Fruit fly (Drosophila melanogaster) whole organism, embryonic: ENCODE data around the gene CG14022.
A peak's percentile ranks its signal among the peaks of the same experiment; 100 is the strongest.

Experiments used
- CG10274 ChIP-seq: fragments of 200-800 bp; sonication (Bioruptor generic); optimal IDR thresholded peaks from 3 replicates; lab custom pipeline; 2017; ENCODE audit warnings: missing biosample characterization, mild to moderate bottlenecking, missing genetic modification characterization
- CG10366 ChIP-seq: fragments of 200-800 bp; sonication (Bioruptor generic); IDR thresholded peaks from 2 replicates; pipeline ENCODE4 v1.3.6; 2022; ENCODE audit warnings: missing biosample characterization, missing genetic modification characterization
- CG11093 ChIP-seq: fragments of 200-800 bp; sonication (Bioruptor generic); IDR thresholded peaks from 3 replicates; pipeline ENCODE4 v1.3.6; 2022; ENCODE audit warnings: missing biosample characterization, missing genetic modification characterization
- CG12236 ChIP-seq: fragments of 200-800 bp; sonication (Bioruptor generic); optimal IDR thresholded peaks from 2 replicates; lab custom pipeline; 2016; ENCODE audit warnings: missing biosample characterization, missing genetic modification characterization
- CG13123 ChIP-seq: fragments of 200-800 bp; sonication (Bioruptor generic); optimal IDR thresholded peaks from 2 replicates; lab custom pipeline; 2016; ENCODE audit warnings: missing biosample characterization, missing genetic modification characterization
- CG15073 ChIP-seq: fragments of 200-800 bp; sonication (Bioruptor generic); optimal IDR thresholded peaks from 2 replicates; lab custom pipeline; 2016; ENCODE audit warnings: missing biosample characterization, missing genetic modification characterization
- CG15269 ChIP-seq: fragments of 200-800 bp; sonication (Bioruptor generic); optimal IDR thresholded peaks from 2 replicates; lab custom pipeline; 2018; ENCODE audit warnings: missing biosample characterization, mild to moderate bottlenecking, missing genetic modification characterization, moderate library complexity
- CG17361 ChIP-seq: fragments of 200-800 bp; sonication (Bioruptor generic); IDR thresholded peaks from 3 replicates; pipeline ENCODE4 v1.3.6; 2022; ENCODE audit warnings: missing biosample characterization, missing genetic modification characterization
- CG18476 ChIP-seq: fragments of 200-800 bp; sonication (Bioruptor generic); optimal IDR thresholded peaks from 2 replicates; lab custom pipeline; 2016; ENCODE audit warnings: missing biosample characterization, mild to moderate bottlenecking, missing genetic modification characterization
- CG31365 ChIP-seq: fragments of 200-800 bp; sonication (Bioruptor generic); optimal IDR thresholded peaks from 2 replicates; lab custom pipeline; 2018; ENCODE audit warnings: missing biosample characterization, mild to moderate bottlenecking, missing genetic modification characterization
- CG34376 ChIP-seq: fragments of 200-800 bp; sonication (Bioruptor generic); optimal IDR thresholded peaks from 2 replicates; lab custom pipeline; 2018; ENCODE audit warnings: missing biosample characterization, mild to moderate bottlenecking, missing genetic modification characterization
- CG34422 ChIP-seq: fragments of 200-800 bp; sonication (Bioruptor generic); IDR thresholded peaks from 3 replicates; pipeline ENCODE4 v1.3.6; 2022; ENCODE audit warnings: missing biosample characterization, missing genetic modification characterization
- CG3838 ChIP-seq: fragments of 200-800 bp; sonication (Bioruptor generic); optimal IDR thresholded peaks from 3 replicates; lab custom pipeline; 2016; ENCODE audit warnings: missing biosample characterization, missing genetic modification characterization
- CG3847 ChIP-seq: fragments of 200-800 bp; sonication (Bioruptor generic); IDR thresholded peaks from 2 replicates; pipeline ENCODE4 v1.3.6; 2022; ENCODE audit warnings: missing biosample characterization, missing genetic modification characterization
- CG4424 ChIP-seq: fragments of 200-800 bp; sonication (Bioruptor generic); optimal IDR thresholded peaks from 3 replicates; lab custom pipeline; 2016; ENCODE audit warnings: missing biosample characterization, missing genetic modification characterization
- CG4707 ChIP-seq: fragments of 200-800 bp; sonication (Bioruptor generic); optimal IDR thresholded peaks from 2 replicates; lab custom pipeline; 2018; ENCODE audit warnings: missing biosample characterization, mild to moderate bottlenecking, missing genetic modification characterization, moderate library complexity
- CG5180 ChIP-seq: fragments of 200-800 bp; sonication (Bioruptor generic); optimal IDR thresholded peaks from 3 replicates; lab custom pipeline; 2017; ENCODE audit warnings: missing biosample characterization, missing genetic modification characterization, mild to moderate bottlenecking, moderate library complexity, missing genetic modification reagents
- CG6175 ChIP-seq: fragments of 200-800 bp; sonication (Bioruptor generic); IDR thresholded peaks from 3 replicates; pipeline ENCODE4 v1.3.6; 2022; ENCODE audit warnings: missing biosample characterization, missing genetic modification characterization
- CG7786 ChIP-seq: fragments of 200-800 bp; sonication (Bioruptor generic); optimal IDR thresholded peaks from 2 replicates; lab custom pipeline; 2016; ENCODE audit warnings: missing biosample characterization, missing genetic modification characterization
- CG9932 ChIP-seq: fragments of 200-800 bp; sonication (Bioruptor generic); IDR thresholded peaks from 2 replicates; pipeline ENCODE4 v1.3.6; 2022; ENCODE audit warnings: missing biosample characterization, missing genetic modification characterization
- Gug ChIP-seq: fragments of 200-800 bp; sonication (Bioruptor generic); IDR thresholded peaks from 4 replicates; pipeline ENCODE4 v1.3.6; 2022; ENCODE audit warnings: missing biosample characterization, missing genetic modification characterization
- Myb ChIP-seq: fragments of 200-800 bp; sonication (Bioruptor generic); optimal IDR thresholded peaks from 2 replicates; lab custom pipeline; 2016; ENCODE audit warnings: missing biosample characterization, missing genetic modification characterization
- NC2α ChIP-seq: fragments of 200-800 bp; sonication (Bioruptor generic); optimal IDR thresholded peaks from 2 replicates; lab custom pipeline; 2016; ENCODE audit warnings: missing biosample characterization, missing genetic modification characterization
- NfI ChIP-seq: fragments of 200-800 bp; sonication (Bioruptor generic); optimal IDR thresholded peaks from 3 replicates; lab custom pipeline; 2018; ENCODE audit warnings: missing biosample characterization, mild to moderate bottlenecking, missing genetic modification characterization, moderate library complexity
- PHDP ChIP-seq: fragments of 200-800 bp; sonication (Bioruptor generic); optimal IDR thresholded peaks from 3 replicates; lab custom pipeline; 2018; ENCODE audit warnings: missing biosample characterization, mild to moderate bottlenecking, missing genetic modification characterization, moderate library complexity
- Rx ChIP-seq: fragments of 200-800 bp; sonication (Bioruptor generic); IDR thresholded peaks from 2 replicates; pipeline ENCODE4 v1.3.6; 2022; ENCODE audit warnings: missing biosample characterization, missing genetic modification characterization
- Sry-β ChIP-seq: fragments of 200-800 bp; sonication (Bioruptor generic); optimal IDR thresholded peaks from 2 replicates; lab custom pipeline; 2018; ENCODE audit warnings: missing biosample characterization, mild to moderate bottlenecking, missing genetic modification characterization, moderate library complexity
- Xbp1 ChIP-seq: fragments of 200-800 bp; sonication (Bioruptor generic); optimal IDR thresholded peaks from 3 replicates; lab custom pipeline; 2016; ENCODE audit warnings: missing biosample characterization, mild to moderate bottlenecking, missing genetic modification characterization
- amos ChIP-seq: fragments of 200-800 bp; sonication (Bioruptor generic); IDR thresholded peaks from 2 replicates; pipeline ENCODE4 v1.3.6; 2022; ENCODE audit warnings: missing biosample characterization, missing genetic modification characterization; ENCODE audit not compliant: partially characterized antibody
- bab2 ChIP-seq: fragments of 200-800 bp; sonication (Bioruptor generic); optimal IDR thresholded peaks from 2 replicates; lab custom pipeline; 2016; ENCODE audit warnings: missing biosample characterization, missing genetic modification characterization
- chm ChIP-seq: fragments of 200-800 bp; sonication (Bioruptor generic); IDR thresholded peaks from 2 replicates; pipeline ENCODE4 v1.3.6; 2022; ENCODE audit warnings: missing biosample characterization, missing genetic modification characterization
- ci ChIP-seq: fragments of 200-800 bp; sonication (Bioruptor generic); IDR thresholded peaks from 3 replicates; pipeline ENCODE4 v1.3.6; 2022; ENCODE audit warnings: missing biosample characterization, missing genetic modification characterization
- croc ChIP-seq: fragments of 200-800 bp; sonication (Bioruptor generic); conservative IDR thresholded peaks from 3 replicates; pipeline ENCODE4 v1.3.6; 2022; ENCODE audit warnings: missing biosample characterization, missing genetic modification characterization
- crol ChIP-seq: fragments of 200-800 bp; sonication (Bioruptor generic); IDR thresholded peaks from 2 replicates; pipeline ENCODE4 v1.3.6; 2022; ENCODE audit warnings: missing biosample characterization, missing genetic modification characterization
- fru ChIP-seq: fragments of >200 bp; optimal IDR thresholded peaks from 2 replicates; lab custom pipeline; 2017
- gem ChIP-seq: fragments of 200-800 bp; sonication (Bioruptor generic); optimal IDR thresholded peaks from 2 replicates; lab custom pipeline; 2019; ENCODE audit warnings: missing biosample characterization, mild to moderate bottlenecking, missing genetic modification characterization, moderate library complexity
- her ChIP-seq: fragments of 200-800 bp; sonication (Bioruptor generic); optimal IDR thresholded peaks from 2 replicates; lab custom pipeline; 2016; ENCODE audit warnings: missing biosample characterization, missing genetic modification characterization
- jumu ChIP-seq: fragments of 200-800 bp; sonication (Bioruptor generic); optimal IDR thresholded peaks from 3 replicates; lab custom pipeline; 2016; ENCODE audit warnings: missing biosample characterization, missing genetic modification characterization
- lilli ChIP-seq: fragments of 200-800 bp; sonication (Bioruptor generic); optimal IDR thresholded peaks from 3 replicates; lab custom pipeline; 2016; ENCODE audit warnings: missing biosample characterization, missing genetic modification characterization
- lola ChIP-seq, 3 experiments: fragments of >200 bp in 2 of 3; fragments of 200-800 bp in 1 of 3; sonication (Bioruptor generic) in 1 of 3; optimal IDR thresholded peaks; 2 replicates each; lab custom pipeline; 2017 to 2019; ENCODE audit warnings: missing biosample characterization in 3 of 3, missing genetic modification characterization in 3 of 3, mild to moderate bottlenecking in 1 of 3, moderate library complexity in 1 of 3
- mam ChIP-seq: fragments of 200-800 bp; sonication (Bioruptor generic); optimal IDR thresholded peaks from 3 replicates; lab custom pipeline; 2016; ENCODE audit warnings: missing biosample characterization, missing genetic modification characterization
- onecut ChIP-seq: fragments of 200-800 bp; sonication (Bioruptor generic); IDR thresholded peaks from 2 replicates; pipeline ENCODE4 v1.3.6; 2022; ENCODE audit warnings: missing biosample characterization, missing genetic modification characterization
- otp ChIP-seq: fragments of 200-800 bp; sonication (Bioruptor generic); IDR thresholded peaks from 3 replicates; pipeline ENCODE4, ENCODE4 v1.3.6; 2022; ENCODE audit warnings: missing biosample characterization, missing genetic modification characterization
- pan ChIP-seq, 4 experiments: fragments of >200 bp in 3 of 4; fragments of 200-800 bp in 1 of 4; sonication (Bioruptor generic) in 1 of 4; optimal IDR thresholded peaks in 3 of 4; IDR thresholded peaks in 1 of 4; 2 replicates each; pipeline versions ENCODE4 v1.3.6 to Lab custom; 2017 to 2022; ENCODE audit warnings: missing biosample characterization in 2 of 4, missing genetic modification characterization in 2 of 4, mixed read lengths in 1 of 4
- sim ChIP-seq: fragments of 200-800 bp; sonication (Bioruptor generic); IDR thresholded peaks from 2 replicates; pipeline ENCODE4 v1.3.6; 2022; ENCODE audit warnings: missing biosample characterization, missing genetic modification characterization
- stwl ChIP-seq: fragments of 200-800 bp; sonication (Bioruptor generic); optimal IDR thresholded peaks from 3 replicates; lab custom pipeline; 2018; ENCODE audit warnings: missing biosample characterization, mild to moderate bottlenecking, missing genetic modification characterization, moderate library complexity
- trem ChIP-seq: fragments of 200-800 bp; optimal IDR thresholded peaks from 3 replicates; lab custom pipeline; 2019; ENCODE audit warnings: missing biosample characterization, mild to moderate bottlenecking, missing genetic modification characterization, moderate library complexity
- ttk ChIP-seq: fragments of 200-800 bp; sonication (Bioruptor generic); IDR thresholded peaks from 2 replicates; pipeline ENCODE4 v2.1.2; 2022; ENCODE audit warnings: missing biosample characterization, missing genetic modification characterization
- twi ChIP-seq: fragments of 200-800 bp; optimal IDR thresholded peaks from 2 replicates; lab custom pipeline; 2019; ENCODE audit warnings: missing biosample characterization, mild to moderate bottlenecking, missing genetic modification characterization, moderate library complexity
- vfl ChIP-seq: fragments of 200-800 bp; sonication (Bioruptor generic); optimal IDR thresholded peaks from 2 replicates; lab custom pipeline; 2016; ENCODE audit warnings: missing biosample characterization, missing genetic modification characterization

Gene CG14022

DNA sequence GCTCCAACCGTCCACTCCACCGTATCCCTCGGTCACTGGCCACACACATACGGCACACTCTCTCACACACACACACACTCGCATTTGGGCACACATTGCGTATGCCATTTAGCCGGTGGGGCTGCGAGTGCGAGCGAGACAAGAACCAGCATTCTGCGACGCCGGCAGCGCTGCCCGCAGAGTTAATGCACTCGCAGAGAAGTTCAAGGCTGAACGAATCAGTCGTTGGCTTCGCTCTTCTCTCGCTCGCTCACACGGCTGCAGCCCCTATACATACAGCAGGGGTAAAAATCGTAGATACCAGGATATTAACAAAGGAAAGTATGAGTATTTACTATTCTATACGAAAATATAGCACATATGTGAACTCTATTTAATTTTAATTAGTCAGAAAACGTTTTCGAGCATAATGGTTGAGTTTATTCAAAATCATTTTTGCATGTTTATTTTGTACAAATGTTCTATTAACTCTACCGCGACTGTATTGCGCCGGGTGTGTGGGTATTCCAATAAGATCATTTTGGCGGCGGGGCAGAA lies 35.6 kb downstream of the CG14022 start (continued):
- TF ChIP-seq CG34422 (GFP tag; lab: Robert Waterston, UW) (0 out of 3 replicates have a peak, but pooled peaks have one; percentile 36), CG4424 (peak; percentile 66), ttk (GFP tag; lab: Robert Waterston, UW) (0 out of 2 replicates have a peak, but pooled peaks have one; percentile 40), CG31365 (tag; lab: Kevin White, UChicago) (peak; percentile 19), mam (GFP tag; lab: Kevin White, UChicago) (peak; percentile 64), vfl (GFP tag; lab: Kevin White, UChicago) (no peak), CG12236 (GFP tag; lab: Kevin White, UChicago) (peak; percentile 58), Gug (0 out of 4 replicates have a peak, but pooled peaks have one; percentile 21), stwl (tag; lab: Kevin White, UChicago) (peak; percentile 25), CG15269 (peak; percentile 64), CG13123 (GFP tag; lab: Kevin White, UChicago) (peak; percentile 4), fru (lab: Kevin White, UChicago) (no peak), lilli (GFP tag; lab: Kevin White, UChicago) (peak; percentile 61), gem (tag; lab: Kevin White, UChicago) (peak; percentile 89), ci (GFP tag; lab: Robert Waterston, UW) (peak; percentile 78), Sry-β (peak; percentile 14), sim (GFP tag; lab: Robert Waterston, UW) (no peak), CG10274 (GFP tag; lab: Kevin White, UChicago) (peak; percentile 58), CG4707 (GFP tag; lab: Kevin White, UChicago) (peak; percentile 47), otp (0 out of 3 replicates have a peak, but pooled peaks have one; percentile 43), CG3847 (GFP tag; lab: Robert Waterston, UW) (peak; percentile 23; the same call in 1 of the 2 replicates), bab2 (GFP tag; lab: Kevin White, UChicago) (peak; percentile 55), CG9932 (GFP tag; lab: Robert Waterston, UW) (no peak), CG7786 (GFP tag; lab: Kevin White, UChicago) (peak; percentile 67), onecut (peak; percentile 67), CG3838 (no peak), pan (optimal IDR thresholded peaks at IDR 0.05; lab: Kevin White, UChicago) (no peak), pan (GFP tag; optimal IDR thresholded peaks at IDR 0.05 in 1 of 2, IDR thresholded peaks at IDR 0.05 in 1 of 2) (peak in 1 of 2 experiments; percentile 72), CG5180 (peak; percentile 86), CG10366 (GFP tag; lab: Robert Waterston, UW) (peak; percentile 69), CG11093 (GFP tag; lab: Robert Waterston, UW) (peak; percentile 58; the same call in 2 of the 3 replicates), jumu (GFP tag; lab: Kevin White, UChicago) (peak; percentile 58), CG18476 (GFP tag; lab: Kevin White, UChicago) (peak; percentile 61), her (GFP tag; lab: Kevin White, UChicago) (no peak), NC2α (GFP tag; lab: Kevin White, UChicago) (peak; percentile 44), CG6175 (GFP tag; lab: Robert Waterston, UW) (no peak), Myb (GFP tag; lab: Kevin White, UChicago) (peak; percentile 35), lola (GFP tag; optimal IDR thresholded peaks at IDR 0.05; lab: Kevin White, UChicago) (peak in 1 of 3 experiments; percentile 86), CG34376 (GFP tag; lab: Kevin White, UChicago) (no peak), twi (peak; percentile 66), Rx (GFP tag; lab: Robert Waterston, UW) (peak; percentile 41; the same call in 1 of the 2 replicates), NfI (peak; percentile 62), CG15073 (GFP tag; lab: Kevin White, UChicago) (peak; percentile 22), PHDP (tag; lab: Kevin White, UChicago) (peak; percentile 84), amos (GFP tag; lab: Robert Waterston, UW) (no peak), trem (tag; lab: Kevin White, UChicago) (peak; percentile 85), crol (peak; percentile 51; the same call in 1 of the 2 replicates), Xbp1 (peak; percentile 67), chm (GFP tag; lab: Robert Waterston, UW) (0 out of 2 replicates have a peak, but pooled peaks have one; percentile 25), croc (GFP tag; lab: Robert Waterston, UW) (peak; percentile 78), CG17361 (GFP tag; lab: Robert Waterston, UW) (peak; percentile 71)
